Worm (Caenorhabditis elegans): Measurements from ENCODE around the gene F26G1.11.

ce11 chrII:4795461-4795860 is 18.5 kb downstream of the F26G1.11 start, which contains the start of gene C33F10.4:
- TF ChIP-seq flt-1 (GFP tag; IDR thresholded peaks at IDR 0.05), result no peak
- no peak for TF ChIP-seq tab-1 (GFP tag; IDR thresholded peaks at IDR 0.05)
- TF ChIP-seq ztf-29 (GFP tag; IDR thresholded peaks at IDR 0.05), result no peak
- TF ChIP-seq ztf-23 (GFP tag; IDR thresholded peaks at IDR 0.05), result no peak
- no peak for TF ChIP-seq klf-2 (GFP tag; conservative IDR thresholded peaks at IDR 0.05)
- no peak for TF ChIP-seq ref-1 (GFP tag; conservative IDR thresholded peaks at IDR 0.05)
- TF ChIP-seq T22C8.4 (GFP tag; IDR thresholded peaks at IDR 0.05), result no peak
